5 worm cellular contexts compared by ENCODE assay signal in the genomic region with DNA sequence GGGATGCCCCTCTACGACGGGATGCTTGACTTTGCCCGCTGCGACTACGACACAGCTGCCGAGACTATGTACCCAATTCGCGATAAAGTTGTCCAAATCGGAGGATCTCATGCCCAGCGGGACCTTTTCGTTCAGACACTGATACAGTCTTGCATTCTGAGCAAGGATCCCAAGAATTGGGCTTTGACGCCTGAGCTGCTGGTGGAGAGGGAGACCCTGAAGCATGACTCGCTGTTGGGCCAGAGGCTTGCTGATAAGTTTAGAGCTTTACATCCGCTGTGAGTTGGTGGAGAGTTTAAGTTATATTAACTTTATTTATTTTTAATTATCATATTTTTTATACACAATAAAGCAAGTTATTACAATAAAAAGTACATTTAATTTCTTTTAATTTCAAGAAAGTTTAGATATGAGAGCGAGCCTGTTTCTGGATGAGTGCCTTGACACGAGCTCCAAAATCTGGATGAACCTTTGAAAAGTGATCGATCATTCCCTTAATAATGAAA.
TF ChIP-seq lines count a peak whose summit lies in the region.

No protein-coding gene starts in this region.

TF ChIP-seq in whole organism, L1 larva, 84 proteins besides CTCF, POLR2A, EP300 and RAD21:
- TF ChIP-seq efl-1 (optimal IDR thresholded peaks at IDR 0.05; lab: Kevin White, UChicago) (no peak), efl-1 (GFP tag; optimal IDR thresholded peaks at IDR 0.05 in 1 of 2; lab: Kevin White, UChicago) (peak in 1 of 2 experiments; percentile 57), nhr-85 (tag; lab: Kevin White, UChicago) (peak; percentile 1), nhr-19 (GFP tag; conservative IDR thresholded peaks at IDR 0.05; lab: Robert Waterston, UW) (no peak)
TF ChIP-seq in whole organism, L1 larva: peak in this region for 2.

TF ChIP-seq in whole organism, L2 larva, 48 proteins besides CTCF, POLR2A, EP300 and RAD21:
- peak; percentile 24 for TF ChIP-seq lin-13 (GFP tag; optimal IDR thresholded peaks at IDR 0.05; lab: Kevin White, UChicago)
- no peak for TF ChIP-seq egl-27 (tag; optimal IDR thresholded peaks at IDR 0.05; lab: Kevin White, UChicago)
- no peak for TF ChIP-seq nhr-129 (tag; optimal IDR thresholded peaks at IDR 0.05; lab: Kevin White, UChicago)
- no peak for TF ChIP-seq alr-1 (tag; optimal IDR thresholded peaks at IDR 0.05; lab: Kevin White, UChicago)
- TF ChIP-seq nhr-21 (tag; optimal IDR thresholded peaks at IDR 0.05; lab: Kevin White, UChicago): no peak
- TF ChIP-seq gmeb-1 (tag; optimal IDR thresholded peaks at IDR 0.05; lab: Kevin White, UChicago): peak; percentile 3
- no peak for TF ChIP-seq unc-62 (GFP tag; optimal IDR thresholded peaks at IDR 0.05; lab: Kevin White, UChicago)
- no peak for TF ChIP-seq ceh-82 (tag; optimal IDR thresholded peaks at IDR 0.05; lab: Kevin White, UChicago)
- TF ChIP-seq sma-3 (GFP tag; optimal IDR thresholded peaks at IDR 0.05; lab: Kevin White, UChicago): no peak

TF ChIP-seq in whole organism, L3 larva, 47 proteins besides CTCF, POLR2A, EP300 and RAD21:
- TF ChIP-seq zag-1 (tag; optimal IDR thresholded peaks at IDR 0.05; lab: Kevin White, UChicago) (no peak), elt-2 (tag; optimal IDR thresholded peaks at IDR 0.05; lab: Kevin White, UChicago) (peak; percentile 20)

TF ChIP-seq in whole organism, L4 larva, 104 proteins besides CTCF, POLR2A, EP300 and RAD21:
- peak; percentile 55 for TF ChIP-seq nhr-102 (tag; optimal IDR thresholded peaks at IDR 0.05; lab: Kevin White, UChicago)
- no peak for TF ChIP-seq sdz-12 (GFP tag; optimal IDR thresholded peaks at IDR 0.05; lab: Kevin White, UChicago)
- no peak for TF ChIP-seq dmd-9 (GFP tag; IDR thresholded peaks at IDR 0.05; lab: Robert Waterston, UW)
- TF ChIP-seq ces-1 (GFP tag; optimal IDR thresholded peaks at IDR 0.05; lab: Kevin White, UChicago): no peak
- no peak for TF ChIP-seq nhr-25 (tag; optimal IDR thresholded peaks at IDR 0.05; lab: Kevin White, UChicago; ENCODE audit: borderline replicate concordance, insufficient read depth)
- TF ChIP-seq ceh-82 (tag; optimal IDR thresholded peaks at IDR 0.05; lab: Kevin White, UChicago): no peak
- TF ChIP-seq F10B5.3 (tag; optimal IDR thresholded peaks at IDR 0.05; lab: Kevin White, UChicago): no peak
- TF ChIP-seq mep-1 (tag; optimal IDR thresholded peaks at IDR 0.05; lab: Kevin White, UChicago): peak; percentile 10
- peak; percentile 69 for TF ChIP-seq aha-1 (tag; lab: Kevin White, UChicago)
- TF ChIP-seq daf-16 (GFP tag; optimal IDR thresholded peaks at IDR 0.05; lab: Kevin White, UChicago): no peak
- no peak for TF ChIP-seq daf-16 (tag; optimal IDR thresholded peaks at IDR 0.05; lab: Kevin White, UChicago)
- TF ChIP-seq F44E2.7 (GFP tag; IDR thresholded peaks at IDR 0.05; lab: Robert Waterston, UW): no peak
- 0 out of 2 replicates have a peak, but pooled peaks have one; percentile 50 for TF ChIP-seq mdt-29 (GFP tag; IDR thresholded peaks at IDR 0.05; lab: Robert Waterston, UW)
- TF ChIP-seq lir-3 (tag; optimal IDR thresholded peaks at IDR 0.05; lab: Kevin White, UChicago): no peak
- TF ChIP-seq nhr-77 (tag; optimal IDR thresholded peaks at IDR 0.05; lab: Kevin White, UChicago): no peak
- TF ChIP-seq rbr-2 (tag; optimal IDR thresholded peaks at IDR 0.05; lab: Kevin White, UChicago): no peak
- TF ChIP-seq unc-62 (GFP tag; optimal IDR thresholded peaks at IDR 0.05 in 1 of 2; lab: Kevin White, UChicago): no peak
- TF ChIP-seq unc-62 (tag; optimal IDR thresholded peaks at IDR 0.05; lab: Kevin White, UChicago): no peak
- TF ChIP-seq daf-19 (GFP tag; conservative IDR thresholded peaks at IDR 0.05; lab: Robert Waterston, UW): no peak
- no peak for TF ChIP-seq Y48G9A.11 (GFP tag; IDR thresholded peaks at IDR 0.05; lab: Robert Waterston, UW)

TF ChIP-seq in whole organism, young adult, 124 proteins besides CTCF, POLR2A, EP300 and RAD21:
- no peak for TF ChIP-seq cebp-1 (GFP tag; IDR thresholded peaks at IDR 0.05; lab: Robert Waterston, UW)
- TF ChIP-seq cebp-1 (tag; optimal IDR thresholded peaks at IDR 0.05; lab: Kevin White, UChicago): peak; percentile 9
- TF ChIP-seq chd-7 (tag; optimal IDR thresholded peaks at IDR 0.05; lab: Kevin White, UChicago): no peak
- TF ChIP-seq akir-1 (GFP tag; optimal IDR thresholded peaks at IDR 0.05; lab: Kevin White, UChicago): no peak
- no peak for TF ChIP-seq lin-26 (GFP tag; IDR thresholded peaks at IDR 0.05; lab: Robert Waterston, UW)
- no peak for TF ChIP-seq egl-18 (GFP tag; IDR thresholded peaks at IDR 0.05; lab: Robert Waterston, UW)
- TF ChIP-seq T26A5.8 (tag; optimal IDR thresholded peaks at IDR 0.05; lab: Kevin White, UChicago): no peak
- 0 out of 2 replicates have a peak, but pooled peaks have one; percentile 8 for TF ChIP-seq mcd-1 (GFP tag; IDR thresholded peaks at IDR 0.05; lab: Robert Waterston, UW)
- TF ChIP-seq Y56A3A.18 (GFP tag; IDR thresholded peaks at IDR 0.05; lab: Robert Waterston, UW): no peak
- no peak for TF ChIP-seq bed-1 (GFP tag; IDR thresholded peaks at IDR 0.05; lab: Robert Waterston, UW)
- peak; percentile 36; the same call in 1 of the 2 replicates for TF ChIP-seq zfh-2 (GFP tag; conservative IDR thresholded peaks at IDR 0.05; lab: Robert Waterston, UW)
- TF ChIP-seq madf-8 (GFP tag; conservative IDR thresholded peaks at IDR 0.05; lab: Robert Waterston, UW): no peak
- TF ChIP-seq hrde-1 (tag; optimal IDR thresholded peaks at IDR 0.05; lab: Kevin White, UChicago; ENCODE audit: borderline replicate concordance): no peak
- TF ChIP-seq nhr-80 (tag; optimal IDR thresholded peaks at IDR 0.05; lab: Kevin White, UChicago): no peak
